Worm (Caenorhabditis elegans) whole organism, L3 larva: ENCODE measurements around the gene C55C3.73.
A peak's percentile ranks its signal among the peaks of the same experiment; 100 is the strongest.

Source experiments
- R02D3.7 ChIP-seq: fragments of 150-350 bp; optimal IDR thresholded peaks from 2 replicates; lab custom pipeline; 2014; ENCODE audit warnings: missing biosample characterization, missing genetic modification characterization
- ZK546.5 ChIP-seq: sonication (generic microtip); optimal IDR thresholded peaks from 2 replicates; lab custom pipeline; 2017; ENCODE audit warnings: missing biosample characterization, missing genetic modification characterization
- aly-2 ChIP-seq: fragments of 150-350 bp; optimal IDR thresholded peaks from 2 replicates; lab custom pipeline; 2014; ENCODE audit warnings: missing biosample characterization, missing genetic modification characterization
- ama-1 ChIP-seq: fragments of 150-350 bp; optimal IDR thresholded peaks from 2 replicates; lab custom pipeline; 2018
- ceh-16 ChIP-seq: sonication (generic microtip); optimal IDR thresholded peaks from 2 replicates; lab custom pipeline; 2017; ENCODE audit warnings: missing biosample characterization, missing genetic modification characterization
- ceh-28 ChIP-seq: fragments of 150-350 bp; optimal IDR thresholded peaks from 2 replicates; lab custom pipeline; 2014; ENCODE audit warnings: missing biosample characterization, missing genetic modification reagents, missing genetic modification characterization
- ceh-82 ChIP-seq: fragments of 150-350 bp; optimal IDR thresholded peaks from 2 replicates; lab custom pipeline; 2014; ENCODE audit warnings: missing biosample characterization, missing genetic modification characterization
- ceh-9 ChIP-seq: sonication (generic microtip); optimal IDR thresholded peaks from 2 replicates; lab custom pipeline; 2018; ENCODE audit warnings: missing biosample characterization, missing genetic modification characterization
- daf-12 ChIP-seq: fragments of 150-350 bp; optimal IDR thresholded peaks from 2 replicates; lab custom pipeline; 2014; ENCODE audit warnings: missing biosample characterization, missing genetic modification reagents, missing genetic modification characterization
- egl-27 ChIP-seq: sonication (generic microtip); optimal IDR thresholded peaks from 4 replicates; lab custom pipeline; 2017; ENCODE audit warnings: missing biosample characterization, missing genetic modification reagents, missing genetic modification characterization
- egl-5 ChIP-seq: fragments of 150-350 bp; optimal IDR thresholded peaks from 2 replicates; lab custom pipeline; 2017; ENCODE audit warnings: missing biosample characterization, missing genetic modification reagents, missing genetic modification characterization, inconsistent platforms
- elt-1 ChIP-seq: fragments of 150-350 bp; optimal IDR thresholded peaks from 2 replicates; lab custom pipeline; 2014; ENCODE audit warnings: missing biosample characterization, missing genetic modification characterization
- elt-2 ChIP-seq: sonication (generic microtip); optimal IDR thresholded peaks from 2 replicates; lab custom pipeline; 2016; ENCODE audit warnings: missing genetic modification reagents, mild to moderate bottlenecking, missing genetic modification characterization, missing compliant biosample characterization
- elt-3 ChIP-seq, 3 experiments: fragments of 150-350 bp in 1 of 3; sonication (generic microtip) in 2 of 3; optimal IDR thresholded peaks; 2 replicates in 2 of 3; 4 replicates in 1 of 3; lab custom pipeline; 2014 to 2017; ENCODE audit warnings: missing biosample characterization in 3 of 3, missing genetic modification characterization in 3 of 3
- eor-1 ChIP-seq, 2 experiments: fragments of 150-350 bp; optimal IDR thresholded peaks; 2 replicates each; lab custom pipeline; 2014 to 2018; ENCODE audit warnings: missing biosample characterization in 2 of 2, missing genetic modification characterization in 2 of 2
- fkh-10 ChIP-seq: sonication (generic microtip); optimal IDR thresholded peaks from 2 replicates; lab custom pipeline; 2017; ENCODE audit warnings: missing biosample characterization, missing genetic modification reagents, missing genetic modification characterization
- fkh-2 ChIP-seq: fragments of 150-350 bp; optimal IDR thresholded peaks from 2 replicates; lab custom pipeline; 2014; ENCODE audit warnings: missing biosample characterization, missing genetic modification reagents, missing genetic modification characterization
- fos-1 ChIP-seq: fragments of 150-350 bp; optimal IDR thresholded peaks from 2 replicates; lab custom pipeline; 2014; ENCODE audit warnings: missing biosample characterization, missing genetic modification characterization
- hmg-11 ChIP-seq: sonication (generic microtip); optimal IDR thresholded peaks from 2 replicates; lab custom pipeline; 2016; ENCODE audit warnings: missing genetic modification characterization, missing compliant biosample characterization
- jun-1 ChIP-seq: fragments of 150-350 bp; optimal IDR thresholded peaks from 2 replicates; lab custom pipeline; 2014; ENCODE audit warnings: missing biosample characterization, missing genetic modification reagents, missing genetic modification characterization
- lin-15B ChIP-seq: fragments of 150-350 bp; optimal IDR thresholded peaks from 2 replicates; lab custom pipeline; 2014; ENCODE audit warnings: missing biosample characterization, missing genetic modification characterization
- lin-39 ChIP-seq: fragments of 150-350 bp; optimal IDR thresholded peaks from 2 replicates; lab custom pipeline; 2018; ENCODE audit warnings: missing biosample characterization, missing genetic modification reagents, missing genetic modification characterization
- lsy-12 ChIP-seq: sonication (generic microtip); optimal IDR thresholded peaks from 2 replicates; lab custom pipeline; 2016; ENCODE audit warnings: mild to moderate bottlenecking, missing genetic modification characterization, missing compliant biosample characterization
- mdl-1 ChIP-seq: fragments of 150-350 bp; optimal IDR thresholded peaks from 2 replicates; lab custom pipeline; 2014; ENCODE audit warnings: missing biosample characterization, missing genetic modification characterization
- mml-1 ChIP-seq: fragments of 150-350 bp; sonication (generic microtip); optimal IDR thresholded peaks from 3 replicates; lab custom pipeline; 2014; ENCODE audit warnings: missing biosample characterization, missing genetic modification characterization
- nfya-1 ChIP-seq: sonication (generic microtip); optimal IDR thresholded peaks from 2 replicates; lab custom pipeline; 2017; ENCODE audit warnings: missing genetic modification characterization, mild to moderate bottlenecking, missing compliant biosample characterization, antibody characterized with exemption, moderate library complexity; ENCODE audit not compliant: insufficient read depth
- nhr-11 ChIP-seq: fragments of 150-350 bp; optimal IDR thresholded peaks from 2 replicates; lab custom pipeline; 2014; ENCODE audit warnings: missing biosample characterization, missing genetic modification characterization
- nhr-12 ChIP-seq: fragments of 150-350 bp; optimal IDR thresholded peaks from 2 replicates; lab custom pipeline; 2014; ENCODE audit warnings: missing biosample characterization, missing genetic modification characterization
- nhr-23 ChIP-seq: fragments of 150-350 bp; optimal IDR thresholded peaks from 2 replicates; lab custom pipeline; 2014; ENCODE audit warnings: missing biosample characterization, missing genetic modification reagents, missing genetic modification characterization
- nhr-237 ChIP-seq: fragments of 150-350 bp; optimal IDR thresholded peaks from 2 replicates; lab custom pipeline; 2014; ENCODE audit warnings: missing biosample characterization, missing genetic modification characterization
- nhr-25 ChIP-seq: sonication (generic microtip); optimal IDR thresholded peaks from 2 replicates; lab custom pipeline; 2017; ENCODE audit warnings: missing biosample characterization, missing genetic modification characterization
- nhr-28 ChIP-seq: fragments of 150-350 bp; optimal IDR thresholded peaks from 2 replicates; lab custom pipeline; 2014; ENCODE audit warnings: missing biosample characterization, missing genetic modification characterization
- nhr-43 ChIP-seq: sonication (generic microtip); optimal IDR thresholded peaks from 2 replicates; lab custom pipeline; 2016; ENCODE audit warnings: mild to moderate bottlenecking, missing genetic modification characterization, missing compliant biosample characterization; ENCODE audit not compliant: poor library complexity, severe bottlenecking
- nhr-67 ChIP-seq: fragments of 150-350 bp; optimal IDR thresholded peaks from 2 replicates; lab custom pipeline; 2014; ENCODE audit warnings: missing biosample characterization, missing genetic modification characterization
- nhr-76 ChIP-seq: fragments of 150-350 bp; sonication (generic microtip); optimal IDR thresholded peaks from 5 replicates; lab custom pipeline; 2014; ENCODE audit warnings: missing biosample characterization, missing genetic modification characterization
- nhr-77 ChIP-seq: fragments of 150-350 bp; optimal IDR thresholded peaks from 2 replicates; lab custom pipeline; 2014; ENCODE audit warnings: missing biosample characterization, missing genetic modification characterization
- pha-4 ChIP-seq: fragments of 150-350 bp; optimal IDR thresholded peaks from 2 replicates; lab custom pipeline; 2014; ENCODE audit warnings: missing biosample characterization, missing genetic modification reagents, missing genetic modification characterization
- pqm-1 ChIP-seq: fragments of 150-350 bp; optimal IDR thresholded peaks from 2 replicates; lab custom pipeline; 2017; ENCODE audit warnings: missing biosample characterization, missing genetic modification characterization, inconsistent platforms
- sea-2 ChIP-seq: fragments of 150-350 bp; sonication (generic microtip); optimal IDR thresholded peaks from 4 replicates; lab custom pipeline; 2014; ENCODE audit warnings: missing biosample characterization, missing genetic modification reagents, missing genetic modification characterization
- skn-1 ChIP-seq: fragments of 150-350 bp; optimal IDR thresholded peaks from 2 replicates; lab custom pipeline; 2014; ENCODE audit warnings: missing biosample characterization, missing genetic modification characterization
- snpc-4 ChIP-seq: fragments of 150-350 bp; optimal IDR thresholded peaks from 2 replicates; lab custom pipeline; 2014; ENCODE audit warnings: missing biosample characterization, missing genetic modification characterization
- tbx-2 ChIP-seq: sonication (generic microtip); optimal IDR thresholded peaks from 2 replicates; lab custom pipeline; 2016; ENCODE audit warnings: mild to moderate bottlenecking, missing genetic modification characterization, missing compliant biosample characterization
- unc-39 ChIP-seq: sonication (generic microtip); optimal IDR thresholded peaks from 4 replicates; lab custom pipeline; 2017; ENCODE audit warnings: missing biosample characterization, missing genetic modification characterization
- unc-62 ChIP-seq: fragments of 150-350 bp; sonication (generic microtip); optimal IDR thresholded peaks from 4 replicates; lab custom pipeline; 2014; ENCODE audit warnings: missing biosample characterization, missing genetic modification reagents, missing genetic modification characterization
- zag-1 ChIP-seq: fragments of 150-350 bp; optimal IDR thresholded peaks from 2 replicates; lab custom pipeline; 2014; ENCODE audit warnings: missing biosample characterization, missing genetic modification characterization
- ztf-11 ChIP-seq: fragments of 150-350 bp; optimal IDR thresholded peaks from 2 replicates; lab custom pipeline; 2014; ENCODE audit warnings: missing biosample characterization, missing genetic modification characterization
- ztf-4 ChIP-seq: fragments of 150-350 bp; optimal IDR thresholded peaks from 2 replicates; lab custom pipeline; 2014; ENCODE audit warnings: missing biosample characterization, missing genetic modification characterization

The C55C3.73 gene

ce11 chrIV:5655966-5656389 is 47.3 kb downstream of the C55C3.73 start:
- TF ChIP-seq elt-2 (tag; lab: Kevin White, UChicago) (peak; percentile 51), nhr-12 (no peak), tbx-2 (tag; lab: Kevin White, UChicago) (no peak), aly-2 (no peak), nfya-1 (tag; lab: Kevin White, UChicago) (peak; percentile 46), nhr-25 (tag; lab: Kevin White, UChicago) (peak; percentile 84), nhr-76 (tag; lab: Kevin White, UChicago) (no peak), skn-1 (no peak), pqm-1 (tag; lab: Kevin White, UChicago) (peak; percentile 72), ceh-82 (tag; lab: Kevin White, UChicago) (no peak), eor-1 (tag; optimal IDR thresholded peaks at IDR 0.05; lab: Kevin White, UChicago) (no peak), pha-4 (tag; lab: Kevin White, UChicago) (peak; percentile 24), ceh-28 (tag; lab: Kevin White, UChicago) (no peak), nhr-43 (tag; lab: Kevin White, UChicago) (peak; percentile 87), ZK546.5 (tag; lab: Kevin White, UChicago) (no peak), nhr-237 (tag; lab: Kevin White, UChicago) (no peak), egl-27 (tag; lab: Kevin White, UChicago) (peak; percentile 29), nhr-23 (tag; lab: Kevin White, UChicago) (peak; percentile 87), mdl-1 (tag; lab: Kevin White, UChicago) (no peak), lsy-12 (tag; lab: Kevin White, UChicago) (peak; percentile 36), lin-15B (tag; lab: Kevin White, UChicago) (peak; percentile 94), daf-12 (tag; lab: Kevin White, UChicago) (no peak), nhr-77 (tag; lab: Kevin White, UChicago) (no peak), fos-1 (tag; lab: Kevin White, UChicago) (no peak), egl-5 (tag; lab: Kevin White, UChicago) (no peak), jun-1 (tag; lab: Kevin White, UChicago) (peak; percentile 66), nhr-28 (tag; lab: Kevin White, UChicago) (no peak), unc-62 (GFP tag; lab: Kevin White, UChicago) (no peak), lin-39 (tag; lab: Kevin White, UChicago) (no peak), nhr-67 (tag; lab: Kevin White, UChicago) (no peak), hmg-11 (tag; lab: Kevin White, UChicago) (no peak), ztf-11 (tag; lab: Kevin White, UChicago) (no peak), ceh-16 (tag; lab: Kevin White, UChicago) (no peak), ceh-9 (no peak), elt-1 (tag; lab: Kevin White, UChicago) (no peak), R02D3.7 (tag; lab: Kevin White, UChicago) (peak; percentile 49), unc-39 (tag; lab: Kevin White, UChicago) (no peak), fkh-10 (GFP tag; lab: Kevin White, UChicago) (no peak), sea-2 (GFP tag; lab: Kevin White, UChicago) (no peak), nhr-11 (tag; lab: Kevin White, UChicago) (no peak), elt-3 (tag; optimal IDR thresholded peaks at IDR 0.05; lab: Kevin White, UChicago) (peak in 1 of 3 experiments; percentile 5), zag-1 (tag; lab: Kevin White, UChicago) (no peak), ama-1 (lab: Kevin White, UChicago) (no peak), ztf-4 (tag; lab: Kevin White, UChicago) (no peak), snpc-4 (tag; lab: Kevin White, UChicago) (no peak), mml-1 (tag; lab: Kevin White, UChicago) (no peak), fkh-2 (tag; lab: Kevin White, UChicago) (no peak)
